Fruit fly (Drosophila melanogaster): ENCODE measurements around the gene CG15484.

Gene CG15484

DNA sequence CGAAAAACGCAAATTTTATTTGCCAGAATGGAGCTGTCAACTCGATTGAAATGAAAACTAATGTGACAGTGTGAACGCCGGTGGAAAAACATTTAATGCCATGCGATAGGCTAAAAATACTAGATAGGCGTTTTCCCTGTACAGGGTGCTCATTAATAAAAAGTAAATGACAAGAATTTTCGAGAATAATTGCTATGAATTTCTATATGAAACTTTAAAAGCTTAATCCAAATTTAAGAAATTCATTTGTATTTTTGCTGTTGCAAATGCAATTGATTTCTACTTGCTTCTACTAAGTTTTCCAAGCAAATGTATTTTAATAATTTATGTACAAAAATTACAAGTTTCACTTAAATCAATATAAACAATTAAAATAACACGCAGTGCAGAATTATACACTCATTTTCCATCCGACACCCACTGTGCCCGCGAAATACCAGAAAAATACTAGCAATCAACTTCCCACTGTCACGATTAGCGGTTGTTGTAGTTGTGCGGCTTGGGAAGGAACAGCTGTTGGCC, 14.3 kb upstream of the CG15484 start, which contains the start of gene Pih1D1 (continued):
- TF ChIP-seq lov (optimal IDR thresholded peaks at IDR 0.05): no peak
- peak; percentile 82 for TF ChIP-seq lov (GFP tag; IDR thresholded peaks at IDR 0.05)
- TF ChIP-seq knrl (GFP tag; IDR thresholded peaks at IDR 0.05; ENCODE audit: partially characterized antibody): no peak
- TF ChIP-seq CG9609 (GFP tag; optimal IDR thresholded peaks at IDR 0.05): peak; percentile 93
- TF ChIP-seq Sox100B (GFP tag; optimal IDR thresholded peaks at IDR 0.05): peak; percentile 94
- TF ChIP-seq CG4282 (GFP tag; optimal IDR thresholded peaks at IDR 0.05): peak; percentile 78
- peak; percentile 75 for TF ChIP-seq gcm2 (GFP tag; optimal IDR thresholded peaks at IDR 0.05)
- TF ChIP-seq Fer2 (tag; optimal IDR thresholded peaks at IDR 0.05): peak; percentile 93
- peak; percentile 78 for TF ChIP-seq CG11696 (GFP tag; IDR thresholded peaks at IDR 0.05)
- TF ChIP-seq CG17568 (GFP tag; optimal IDR thresholded peaks at IDR 0.05): no peak
- peak; percentile 93 for TF ChIP-seq Taf1 (GFP tag; IDR thresholded peaks at IDR 0.05)
- peak; percentile 96 for TF ChIP-seq CG2889 (GFP tag; IDR thresholded peaks at IDR 0.05)
- TF ChIP-seq CG3163 (GFP tag; optimal IDR thresholded peaks at IDR 0.05): peak; percentile 68
- peak; percentile 97 for TF ChIP-seq CG32532 (GFP tag; IDR thresholded peaks at IDR 0.05)
- TF ChIP-seq CG12942 (GFP tag; optimal IDR thresholded peaks at IDR 0.05): peak; percentile 93
- peak; percentile 93 for TF ChIP-seq CG8765 (GFP tag; IDR thresholded peaks at IDR 0.05)
- peak; percentile 90 for TF ChIP-seq jumu (GFP tag; optimal IDR thresholded peaks at IDR 0.05)
- TF ChIP-seq Max (GFP tag; optimal IDR thresholded peaks at IDR 0.05): peak; percentile 94
- TF ChIP-seq eyg (GFP tag; optimal IDR thresholded peaks at IDR 0.05): peak; percentile 62
- peak; percentile 97 for TF ChIP-seq CG6689 (GFP tag; IDR thresholded peaks at IDR 0.05)
- TF ChIP-seq E2f2 (GFP tag; IDR thresholded peaks at IDR 0.05): peak; percentile 78
- TF ChIP-seq TFAM (GFP tag; optimal IDR thresholded peaks at IDR 0.05): peak; percentile 72
- TF ChIP-seq zfh1 (GFP tag; IDR thresholded peaks at IDR 0.05): peak; percentile 95
- TF ChIP-seq Hmx (GFP tag; optimal IDR thresholded peaks at IDR 0.05): peak; percentile 91
- TF ChIP-seq CG18619 (GFP tag; optimal IDR thresholded peaks at IDR 0.05): peak; percentile 94
- peak; percentile 91 for TF ChIP-seq wdn (GFP tag; IDR thresholded peaks at IDR 0.05)
- TF ChIP-seq otp (GFP tag; IDR thresholded peaks at IDR 0.05): peak; percentile 91
- TF ChIP-seq bab2 (GFP tag; optimal IDR thresholded peaks at IDR 0.05): peak; percentile 95
- peak; percentile 90 for TF ChIP-seq NFAT (GFP tag; IDR thresholded peaks at IDR 0.05)
- peak; percentile 87 for TF ChIP-seq NC2β (GFP tag; optimal IDR thresholded peaks at IDR 0.05)
- peak; percentile 89 for TF ChIP-seq slp2 (GFP tag; optimal IDR thresholded peaks at IDR 0.05)
- peak; percentile 96 for TF ChIP-seq sug (tag; optimal IDR thresholded peaks at IDR 0.05)
- TF ChIP-seq Hand (GFP tag; optimal IDR thresholded peaks at IDR 0.05): peak; percentile 23
- TF ChIP-seq grn (GFP tag; optimal IDR thresholded peaks at IDR 0.05): no peak
- TF ChIP-seq Tbp (GFP tag; optimal IDR thresholded peaks at IDR 0.05): no peak
- TF ChIP-seq GATAe (GFP tag; conservative IDR thresholded peaks at IDR 0.05): peak; percentile 90

DNA sequence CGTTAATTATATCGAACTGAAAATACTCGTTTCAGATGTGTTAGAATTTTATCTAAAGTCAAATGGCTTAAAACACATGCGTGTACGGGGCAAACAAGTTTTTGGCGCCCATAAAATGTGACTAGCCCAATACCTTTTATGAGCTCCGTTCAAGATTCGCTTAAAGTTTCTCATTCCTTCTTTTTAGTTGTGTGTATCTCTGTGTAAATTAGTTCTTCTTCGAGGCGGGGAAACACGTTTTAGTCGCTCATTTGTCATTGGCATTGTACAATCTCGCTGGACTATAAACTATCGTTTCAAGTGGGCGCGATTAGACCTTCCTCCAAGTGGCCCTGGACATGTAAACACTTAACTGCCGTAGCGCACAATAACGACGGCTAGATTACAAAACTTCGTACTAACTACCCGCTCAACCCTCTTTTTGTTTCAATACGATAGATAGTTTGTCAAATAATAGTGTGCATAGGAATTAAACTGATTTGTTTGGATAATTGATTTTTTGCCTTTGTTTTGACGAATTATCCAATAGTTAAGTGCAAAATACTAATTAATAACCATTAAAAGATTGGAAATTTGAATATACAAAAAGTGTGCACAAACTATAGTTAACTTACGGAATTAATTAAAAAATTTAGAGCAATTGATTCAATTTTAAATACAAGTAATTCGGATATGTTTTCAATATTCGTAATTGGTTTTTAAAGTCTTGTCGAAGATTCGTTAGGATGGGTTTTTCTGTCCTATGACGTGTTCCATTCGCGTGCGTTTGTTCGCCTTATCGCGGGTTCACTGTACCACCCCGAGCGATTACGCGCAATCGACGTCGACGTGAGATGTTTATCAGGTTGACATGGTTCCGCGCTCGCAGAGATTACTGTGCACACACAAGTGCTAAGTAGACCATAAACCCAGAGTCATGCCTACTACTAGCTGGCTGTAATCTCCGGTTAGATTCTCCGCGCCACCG, 13.2 kb upstream of the CG15484 start:
- TF ChIP-seq Sox102F (GFP tag; optimal IDR thresholded peaks at IDR 0.05): peak; percentile 30
- TF ChIP-seq Drgx (GFP tag; IDR thresholded peaks at IDR 0.05): peak; percentile 71
- no peak for TF ChIP-seq ato (GFP tag; IDR thresholded peaks at IDR 0.05; ENCODE audit: partially characterized antibody)
- TF ChIP-seq wdn (GFP tag; IDR thresholded peaks at IDR 0.05): peak; percentile 16; the same call in 1 of the 2 replicates
- TF ChIP-seq Bgb (GFP tag; IDR thresholded peaks at IDR 0.05; ENCODE audit: partially characterized antibody): peak; percentile 29; the same call in 1 of the 2 replicates
- TF ChIP-seq corto (GFP tag; optimal IDR thresholded peaks at IDR 0.05): no peak
- TF ChIP-seq Hey (tag; optimal IDR thresholded peaks at IDR 0.05): peak; percentile 89
- peak; percentile 62 for TF ChIP-seq CG2120 (GFP tag; optimal IDR thresholded peaks at IDR 0.05)
- peak; percentile 30 for TF ChIP-seq CG7987 (GFP tag; optimal IDR thresholded peaks at IDR 0.05)
- no peak for TF ChIP-seq CG17912 (GFP tag; optimal IDR thresholded peaks at IDR 0.05)
- peak; percentile 9 for TF ChIP-seq CG8388 (GFP tag; optimal IDR thresholded peaks at IDR 0.05)
- TF ChIP-seq dm (GFP tag; optimal IDR thresholded peaks at IDR 0.05): no peak
- TF ChIP-seq HmgD (GFP tag; optimal IDR thresholded peaks at IDR 0.05): no peak
- 0 out of 2 replicates have a peak, but pooled peaks have one; percentile 31 for TF ChIP-seq CG11696 (GFP tag; IDR thresholded peaks at IDR 0.05)
- TF ChIP-seq CG14014 (GFP tag; IDR thresholded peaks at IDR 0.05): peak; percentile 59
- TF ChIP-seq CG4730 (GFP tag; IDR thresholded peaks at IDR 0.05): peak; percentile 48; the same call in 1 of the 2 replicates

Data from whole organism, embryonic.